Worm (Caenorhabditis elegans) whole organism, L1 larva: ENCODE data around the gene fkb-3.
A peak's percentile ranks its signal among the peaks of the same experiment; 100 is the strongest.

Experiments used
- Y116A8C.19 ChIP-seq: sonication (generic microtip); optimal IDR thresholded peaks from 2 replicates; lab custom pipeline; 2016; ENCODE audit warnings: missing compliant biosample characterization, missing genetic modification characterization, borderline replicate concordance
- blmp-1 ChIP-seq: fragments of 150-350 bp; optimal IDR thresholded peaks from 2 replicates; lab custom pipeline; 2014; ENCODE audit warnings: missing biosample characterization, missing genetic modification characterization
- ceh-63 ChIP-seq: fragments of 200-800 bp; sonication (Bioruptor generic); optimal IDR thresholded peaks from 2 replicates; lab custom pipeline; 2018; ENCODE audit warnings: mild to moderate bottlenecking, missing genetic modification characterization, missing compliant biosample characterization
- ceh-82 ChIP-seq, 3 experiments: fragments of 150-350 bp in 1 of 3; sonication (generic microtip) in 2 of 3; optimal IDR thresholded peaks; 2 replicates each; lab custom pipeline; 2014 to 2017; ENCODE audit warnings: missing biosample characterization in 3 of 3, missing genetic modification characterization in 3 of 3
- ceh-88 ChIP-seq: fragments of 200-800 bp; sonication (Bioruptor generic); IDR thresholded peaks from 2 replicates; pipeline ENCODE4 v1.3.6; 2022; ENCODE audit warnings: missing genetic modification characterization, missing compliant biosample characterization
- ceh-90 ChIP-seq: sonication (generic microtip); optimal IDR thresholded peaks from 2 replicates; lab custom pipeline; 2016; ENCODE audit warnings: missing genetic modification characterization, missing compliant biosample characterization
- dpl-1 ChIP-seq, 3 experiments: fragments of 150-350 bp in 2 of 3; sonication (generic microtip) in 1 of 3; optimal IDR thresholded peaks; 2 replicates each; lab custom pipeline; 2014 to 2017; ENCODE audit warnings: missing biosample characterization in 3 of 3, missing genetic modification characterization in 3 of 3, missing genetic modification reagents in 3 of 3
- dsc-1 ChIP-seq: sonication (generic microtip); optimal IDR thresholded peaks from 2 replicates; lab custom pipeline; 2016; ENCODE audit warnings: mild to moderate bottlenecking, missing genetic modification characterization, missing compliant biosample characterization
- efl-1 ChIP-seq, 4 experiments: fragments of 150-350 bp; optimal IDR thresholded peaks in 3 of 4; peaks in 1 of 4; 1 replicate in 1 of 4; 2 replicates in 3 of 4; lab custom pipeline; 2014; ENCODE audit warnings: missing biosample characterization in 2 of 4, missing genetic modification characterization in 2 of 4, missing genetic modification reagents in 2 of 4
- egl-27 ChIP-seq, 2 experiments: fragments of 150-350 bp in 1 of 2; sonication (generic microtip); optimal IDR thresholded peaks; 3 replicates each; lab custom pipeline; 2017 to 2018; ENCODE audit warnings: missing biosample characterization in 2 of 2, missing genetic modification characterization in 2 of 2, missing genetic modification reagents in 2 of 2
- elt-3 ChIP-seq, 6 experiments: fragments of 150-350 bp in 1 of 6; sonication (generic microtip); optimal IDR thresholded peaks; 2 replicates each; lab custom pipeline; 2017 to 2018; ENCODE audit warnings: missing biosample characterization in 6 of 6, missing genetic modification characterization in 6 of 6, inconsistent platforms in 1 of 6
- ets-5 ChIP-seq: fragments of 200-800 bp; sonication (Bioruptor generic); IDR thresholded peaks from 2 replicates; pipeline ENCODE4 v1.3.6; 2022; ENCODE audit warnings: missing genetic modification characterization, missing compliant biosample characterization
- fkh-10 ChIP-seq: sonication (generic microtip); optimal IDR thresholded peaks from 2 replicates; lab custom pipeline; 2017; ENCODE audit warnings: missing biosample characterization, missing genetic modification reagents, missing genetic modification characterization
- isw-1 ChIP-seq: fragments of 200-800 bp; sonication (Bioruptor generic); IDR thresholded peaks from 2 replicates; pipeline ENCODE4 v1.3.6; 2022; ENCODE audit warnings: missing genetic modification characterization, missing compliant biosample characterization
- lin-14 ChIP-seq: fragments of 200-800 bp; sonication (Bioruptor generic); optimal IDR thresholded peaks from 2 replicates; lab custom pipeline; 2018; ENCODE audit warnings: mild to moderate bottlenecking, missing genetic modification characterization, moderate library complexity, missing compliant biosample characterization
- lin-15B ChIP-seq: fragments of 150-350 bp; sonication (generic microtip); optimal IDR thresholded peaks from 3 replicates; lab custom pipeline; 2014; ENCODE audit warnings: missing biosample characterization, missing genetic modification characterization
- lin-35 ChIP-seq, 2 experiments: fragments of 150-350 bp; optimal IDR thresholded peaks; 2 replicates each; lab custom pipeline; 2014; ENCODE audit warnings: missing biosample characterization in 2 of 2, missing genetic modification characterization in 2 of 2, missing genetic modification reagents in 2 of 2
- lsy-2 ChIP-seq, 2 experiments: fragments of 150-350 bp; optimal IDR thresholded peaks; 2 replicates each; lab custom pipeline; 2014; ENCODE audit warnings: missing biosample characterization in 2 of 2, missing genetic modification characterization in 2 of 2
- mep-1 ChIP-seq: fragments of 150-350 bp; optimal IDR thresholded peaks from 2 replicates; lab custom pipeline; 2014; ENCODE audit warnings: missing biosample characterization, missing genetic modification characterization
- nhr-11 ChIP-seq: fragments of 150-350 bp; optimal IDR thresholded peaks from 2 replicates; lab custom pipeline; 2014; ENCODE audit warnings: missing biosample characterization, missing genetic modification characterization
- nhr-12 ChIP-seq: sonication (generic microtip); optimal IDR thresholded peaks from 2 replicates; lab custom pipeline; 2017; ENCODE audit warnings: missing biosample characterization, missing genetic modification characterization
- nhr-19 ChIP-seq: fragments of 200-800 bp; sonication (Bioruptor generic); conservative IDR thresholded peaks from 2 replicates; pipeline ENCODE4 v1.3.6; 2022; ENCODE audit warnings: missing genetic modification characterization, missing compliant biosample characterization
- nhr-76 ChIP-seq: sonication (generic microtip); optimal IDR thresholded peaks from 2 replicates; lab custom pipeline; 2017; ENCODE audit warnings: missing biosample characterization, missing genetic modification characterization
- nhr-77 ChIP-seq: fragments of 150-350 bp; optimal IDR thresholded peaks from 2 replicates; lab custom pipeline; 2014; ENCODE audit warnings: missing biosample characterization, missing genetic modification characterization
- nhr-85 ChIP-seq: sonication (generic microtip); peaks from one replicate; lab custom pipeline; 2016; ENCODE audit warnings: missing genetic modification characterization, inconsistent platforms, missing compliant biosample characterization
- pax-3 ChIP-seq: fragments of 200-800 bp; sonication (Bioruptor generic); optimal IDR thresholded peaks from 2 replicates; lab custom pipeline; 2018; ENCODE audit warnings: mild to moderate bottlenecking, missing genetic modification characterization, moderate library complexity, missing compliant biosample characterization
- pqm-1 ChIP-seq: sonication (generic microtip); optimal IDR thresholded peaks from 3 replicates; lab custom pipeline; 2017; ENCODE audit warnings: missing biosample characterization, missing genetic modification characterization
- rnt-1 ChIP-seq: sonication (generic microtip); optimal IDR thresholded peaks from 2 replicates; lab custom pipeline; 2016; ENCODE audit warnings: mild to moderate bottlenecking, missing genetic modification characterization, moderate library complexity, missing compliant biosample characterization
- snpc-4 ChIP-seq: fragments of 150-350 bp; optimal IDR thresholded peaks from 2 replicates; lab custom pipeline; 2014; ENCODE audit warnings: missing biosample characterization, missing genetic modification characterization
- swsn-7 ChIP-seq: sonication (generic microtip); optimal IDR thresholded peaks from 2 replicates; lab custom pipeline; 2016; ENCODE audit warnings: missing genetic modification characterization, missing compliant biosample characterization
- tlp-1 ChIP-seq: fragments of 150-350 bp; optimal IDR thresholded peaks from 2 replicates; lab custom pipeline; 2014; ENCODE audit warnings: missing biosample characterization, missing genetic modification characterization
- unc-98 ChIP-seq: fragments of 200-800 bp; sonication (Bioruptor generic); IDR thresholded peaks from 2 replicates; pipeline ENCODE4 v1.3.6; 2022; ENCODE audit warnings: missing genetic modification characterization, missing compliant biosample characterization

The fkb-3 gene

DNA sequence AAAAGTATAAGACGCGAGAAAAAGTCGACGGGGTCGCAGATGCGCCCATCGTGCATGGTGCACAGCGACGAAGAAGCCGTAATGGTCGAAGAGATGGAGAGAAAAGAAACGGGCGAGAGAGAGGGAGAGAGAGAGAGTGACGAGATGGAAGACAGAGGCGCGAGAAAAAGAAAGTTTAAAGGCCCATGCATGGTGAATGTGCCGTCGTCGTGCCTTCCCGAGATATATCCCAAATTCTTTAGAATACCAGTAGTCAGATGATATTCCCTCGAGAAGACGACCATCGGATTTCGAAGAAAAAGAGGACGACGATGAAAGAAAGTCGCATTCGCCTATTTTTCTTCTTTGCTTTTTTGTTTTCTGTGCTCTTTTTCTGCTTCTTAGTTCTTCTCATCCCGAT lies 9.0 kb upstream of the fkb-3 start (continued):
- TF ChIP-seq nhr-11 (tag; lab: Kevin White, UChicago) (no peak), isw-1 (peak; percentile 20), dpl-1 (GFP tag; optimal IDR thresholded peaks at IDR 0.05; lab: Kevin White, UChicago) (peak in 1 of 3 experiments; percentile 0), nhr-77 (no peak), tlp-1 (tag; lab: Kevin White, UChicago) (no peak), ceh-63 (GFP tag; lab: Kevin White, UChicago) (no peak), swsn-7 (no peak), snpc-4 (tag; lab: Kevin White, UChicago) (no peak)

DNA sequence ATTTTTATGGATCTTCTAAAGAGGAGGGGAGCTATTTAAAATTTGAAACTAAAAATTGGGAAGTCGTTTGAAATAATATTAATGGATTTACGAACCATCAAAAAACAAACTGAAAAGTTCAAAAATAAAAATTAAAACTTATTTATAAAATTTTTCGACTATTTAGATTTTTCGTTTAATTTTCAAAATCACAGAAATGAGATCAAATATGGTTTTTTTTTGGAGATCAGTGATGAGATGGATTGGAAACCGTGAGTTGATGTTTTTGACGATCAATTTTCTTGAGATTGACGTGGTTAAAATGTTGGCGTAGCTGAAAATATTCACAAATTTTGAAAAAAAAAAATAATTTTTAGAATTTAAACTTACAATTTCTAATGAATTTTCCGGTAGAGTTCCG lies 6.0 kb upstream of the fkb-3 start, which contains the start of gene C13F10.5:
Gene C13F10.5, minus strand, starts transcription at position 101 of the 400 bp plus-strand sequence.
- TF ChIP-seq Y116A8C.19 (tag; lab: Kevin White, UChicago) = no peak
- TF ChIP-seq lin-14 (GFP tag; lab: Kevin White, UChicago) = no peak
- no peak for TF ChIP-seq nhr-12 (tag; lab: Kevin White, UChicago)
- TF ChIP-seq elt-3 (tag; optimal IDR thresholded peaks at IDR 0.05; lab: Kevin White, UChicago) = no peak
- TF ChIP-seq fkh-10 (GFP tag; lab: Kevin White, UChicago) = no peak
- no peak for TF ChIP-seq egl-27 (tag; optimal IDR thresholded peaks at IDR 0.05; lab: Kevin White, UChicago)
- no peak for TF ChIP-seq nhr-85 (tag; lab: Kevin White, UChicago)
- TF ChIP-seq mep-1 (tag; lab: Kevin White, UChicago) = no peak
- TF ChIP-seq, all 84 proteins: peak for 0

DNA sequence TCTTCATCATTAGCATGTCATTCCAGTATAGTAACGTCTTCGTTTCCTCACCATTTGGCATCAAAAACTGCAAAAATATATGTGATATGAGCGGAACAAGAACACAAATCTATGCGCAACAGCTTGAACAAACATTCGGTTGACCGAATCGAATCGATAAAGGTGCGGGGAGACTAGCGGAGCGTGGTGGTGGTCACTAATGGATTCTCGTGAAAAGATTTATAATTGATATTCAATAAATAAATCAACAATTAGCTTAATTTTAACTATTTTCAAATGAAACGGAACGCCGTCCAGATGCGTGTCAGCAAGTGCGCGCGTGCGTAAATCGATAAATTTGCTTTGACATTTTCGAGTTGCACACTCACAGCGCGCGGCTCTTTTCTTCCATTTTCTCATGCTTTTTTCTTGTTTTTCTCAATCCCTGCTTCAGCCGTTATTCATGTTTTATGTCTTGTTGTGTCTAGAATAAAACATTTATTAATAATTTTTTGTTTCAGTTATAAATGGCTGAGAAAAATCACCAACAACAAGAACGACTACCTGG lies 4.0 kb upstream of the fkb-3 start, which contains the start of the genes C13F10.8, C13F10.6 and kxd-1:
Gene C13F10.8, minus strand, starts transcription at position 51 of the 547 bp plus-strand sequence.
Gene C13F10.6, minus strand, starts transcription at position 67 of the 547 bp plus-strand sequence.
Gene kxd-1, plus strand, starts transcription at position 497 of the 547 bp plus-strand sequence.
- peak; percentile 48 for TF ChIP-seq nhr-85 (tag; lab: Kevin White, UChicago)
- peak in 1 of 2 experiments; percentile 42 for TF ChIP-seq lin-35 (GFP tag; optimal IDR thresholded peaks at IDR 0.05; lab: Kevin White, UChicago)
- peak in 1 of 3 experiments; percentile 40 for TF ChIP-seq dpl-1 (GFP tag; optimal IDR thresholded peaks at IDR 0.05; lab: Kevin White, UChicago)
- TF ChIP-seq fkh-10 (GFP tag; lab: Kevin White, UChicago) = no peak
- TF ChIP-seq lsy-2 (tag; optimal IDR thresholded peaks at IDR 0.05; lab: Kevin White, UChicago) = no peak
- no peak for TF ChIP-seq dsc-1
- TF ChIP-seq lin-14 (GFP tag; lab: Kevin White, UChicago) = peak; percentile 46
- no peak for TF ChIP-seq efl-1 (optimal IDR thresholded peaks at IDR 0.05; lab: Kevin White, UChicago)
- TF ChIP-seq efl-1 (GFP tag; optimal IDR thresholded peaks at IDR 0.05 in 1 of 2; lab: Kevin White, UChicago) = peak in 1 of 2 experiments; percentile 93

DNA sequence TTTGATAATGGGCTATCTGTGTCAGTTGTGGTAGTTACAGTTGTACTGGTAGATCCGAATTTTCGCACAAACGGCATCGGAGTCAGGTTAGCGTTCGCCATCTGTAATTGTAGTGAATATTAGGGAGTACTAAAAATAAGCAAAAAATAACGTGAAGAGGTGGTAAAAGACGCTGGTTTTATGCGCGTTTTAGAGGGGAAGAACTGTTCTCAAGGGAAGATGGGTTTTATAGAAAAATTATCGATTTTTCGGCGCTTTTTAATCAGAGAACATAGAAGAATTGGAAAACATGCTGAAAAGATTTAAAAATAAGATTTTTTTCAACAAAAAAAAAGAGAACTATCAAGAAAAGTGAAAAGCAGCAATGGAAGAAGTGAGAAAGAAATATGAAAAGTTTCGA lies 1.9 kb upstream of the fkb-3 start, which contains the start of gene C13F10.7:
Gene C13F10.7, minus strand, starts transcription at position 101 of the 400 bp plus-strand sequence.
- no peak for TF ChIP-seq ceh-88 (GFP tag; lab: Robert Waterston, UW)

- TF ChIP-seq lin-14 (GFP tag; lab: Kevin White, UChicago) (peak; percentile 40), rnt-1 (peak; percentile 53), blmp-1 (tag; lab: Kevin White, UChicago) (no peak), pax-3 (tag; lab: Kevin White, UChicago) (no peak), ceh-90 (no peak), ceh-63 (GFP tag; lab: Kevin White, UChicago) (no peak), isw-1 (no peak), unc-98 (GFP tag; lab: Robert Waterston, UW) (no peak), ets-5 (GFP tag; lab: Robert Waterston, UW) (no peak), pqm-1 (tag; lab: Kevin White, UChicago) (no peak), mep-1 (tag; lab: Kevin White, UChicago) (no peak), ceh-82 (tag; optimal IDR thresholded peaks at IDR 0.05; lab: Kevin White, UChicago) (peak in 1 of 3 experiments; percentile 2), nhr-76 (tag; lab: Kevin White, UChicago) (no peak), nhr-19 (GFP tag; lab: Robert Waterston, UW) (no peak), nhr-85 (tag; lab: Kevin White, UChicago) (no peak), lin-15B (tag; lab: Kevin White, UChicago) (no peak), dsc-1 (peak; percentile 23)
Observed at ce11 chrV:7223941-7224340, 1.1 kb upstream of the fkb-3 start, which contains the start of gene C13F10.1. C13F10.1 (plus strand) TSS chrV:7224078.
